Fruit fly (Drosophila melanogaster) whole organism, prepupa: ENCODE data around the gene CG42671.

Experiments used
- CG10631 ChIP-seq: fragments of 200-800 bp; sonication (Bioruptor generic); optimal IDR thresholded peaks from 2 replicates; lab custom pipeline; 2016; ENCODE audit warnings: missing biosample characterization, missing genetic modification characterization
- CG11902 ChIP-seq: fragments of 200-800 bp; sonication (Bioruptor generic); optimal IDR thresholded peaks from 3 replicates; lab custom pipeline; 2016; ENCODE audit warnings: missing biosample characterization, missing genetic modification characterization
- CG15336 ChIP-seq: fragments of 200-800 bp; sonication (Bioruptor generic); IDR thresholded peaks from 2 replicates; pipeline ENCODE4 v1.3.6; 2022; ENCODE audit warnings: missing biosample characterization, missing genetic modification characterization
- CG1621 ChIP-seq: fragments of 200-800 bp; sonication (Bioruptor generic); optimal IDR thresholded peaks from 3 replicates; lab custom pipeline; 2018; ENCODE audit warnings: missing biosample characterization, mild to moderate bottlenecking, missing genetic modification characterization
- CG3032 ChIP-seq: fragments of 200-800 bp; optimal IDR thresholded peaks from 2 replicates; lab custom pipeline; 2019; ENCODE audit warnings: missing biosample characterization, mild to moderate bottlenecking, missing genetic modification characterization, moderate library complexity
- CG32006 ChIP-seq: fragments of 200-800 bp; sonication (Bioruptor generic); optimal IDR thresholded peaks from 3 replicates; lab custom pipeline; 2017; ENCODE audit warnings: missing biosample characterization, mild to moderate bottlenecking, missing genetic modification characterization
- CG3919 ChIP-seq: fragments of 200-800 bp; sonication (Bioruptor generic); optimal IDR thresholded peaks from 3 replicates; lab custom pipeline; 2016; ENCODE audit warnings: missing biosample characterization, missing genetic modification characterization
- CG6163 ChIP-seq: fragments of 200-800 bp; sonication (Bioruptor generic); IDR thresholded peaks from 3 replicates; pipeline ENCODE4 v1.3.6; 2022; ENCODE audit warnings: missing biosample characterization, missing genetic modification characterization
- CG6276 ChIP-seq: fragments of 200-800 bp; sonication (Bioruptor generic); optimal IDR thresholded peaks from 2 replicates; lab custom pipeline; 2017; ENCODE audit warnings: missing biosample characterization, mild to moderate bottlenecking, missing genetic modification characterization
- CG6792 ChIP-seq: fragments of 200-800 bp; sonication (Bioruptor generic); optimal IDR thresholded peaks from 3 replicates; lab custom pipeline; 2016; ENCODE audit warnings: missing biosample characterization, missing genetic modification characterization
- CG6808 ChIP-seq: fragments of 200-800 bp; sonication (Bioruptor generic); optimal IDR thresholded peaks from 3 replicates; lab custom pipeline; 2017; ENCODE audit warnings: missing biosample characterization, missing genetic modification characterization, mild to moderate bottlenecking, moderate library complexity, missing genetic modification reagents
- CG6854 ChIP-seq: fragments of 200-800 bp; sonication (Bioruptor generic); optimal IDR thresholded peaks from 2 replicates; lab custom pipeline; 2017; ENCODE audit warnings: missing biosample characterization, mild to moderate bottlenecking, missing genetic modification characterization
- CG7368 ChIP-seq: fragments of 200-800 bp; sonication (Bioruptor generic); optimal IDR thresholded peaks from 3 replicates; lab custom pipeline; 2016; ENCODE audit warnings: missing biosample characterization, missing genetic modification characterization
- CG8119 ChIP-seq: fragments of 200-800 bp; sonication (Bioruptor generic); IDR thresholded peaks from 3 replicates; pipeline ENCODE4 v1.3.6; 2022; ENCODE audit warnings: missing biosample characterization, missing genetic modification characterization
- CG8319 ChIP-seq: fragments of 200-800 bp; sonication (Bioruptor generic); optimal IDR thresholded peaks from 3 replicates; lab custom pipeline; 2016; ENCODE audit warnings: missing biosample characterization, missing genetic modification characterization
- CG8632 ChIP-seq: fragments of 200-800 bp; sonication (Bioruptor generic); optimal IDR thresholded peaks from 3 replicates; lab custom pipeline; 2016; ENCODE audit warnings: missing biosample characterization, missing genetic modification characterization
- CG9139 ChIP-seq: fragments of 200-800 bp; sonication (Bioruptor generic); optimal IDR thresholded peaks from 3 replicates; lab custom pipeline; 2017; ENCODE audit warnings: missing biosample characterization, mild to moderate bottlenecking, missing genetic modification characterization
- Eip75B ChIP-seq: fragments of 200-800 bp; sonication (Bioruptor generic); optimal IDR thresholded peaks from 3 replicates; lab custom pipeline; 2016; ENCODE audit warnings: missing biosample characterization, missing genetic modification characterization
- Eip78C ChIP-seq: fragments of 200-800 bp; sonication (Bioruptor generic); peaks from one replicate; lab custom pipeline; 2016; ENCODE audit warnings: missing biosample characterization, missing genetic modification characterization
- Eip93F ChIP-seq: fragments of 200-800 bp; sonication (Bioruptor generic); optimal IDR thresholded peaks from 2 replicates; lab custom pipeline; 2016; ENCODE audit warnings: missing biosample characterization, mild to moderate bottlenecking, missing genetic modification characterization
- Ets96B ChIP-seq: fragments of 200-800 bp; optimal IDR thresholded peaks from 2 replicates; lab custom pipeline; 2019; ENCODE audit warnings: missing biosample characterization, mild to moderate bottlenecking, missing genetic modification characterization, moderate library complexity
- Gug ChIP-seq: fragments of 200-800 bp; sonication (Bioruptor generic); IDR thresholded peaks from 2 replicates; pipeline ENCODE4 v1.3.6; 2022; ENCODE audit warnings: missing biosample characterization, missing genetic modification characterization
- Hr4 ChIP-seq: fragments of 200-800 bp; sonication (Bioruptor generic); optimal IDR thresholded peaks from 3 replicates; lab custom pipeline; 2016; ENCODE audit warnings: missing biosample characterization, missing genetic modification characterization
- Lpt ChIP-seq: fragments of 200-800 bp; sonication (Bioruptor generic); optimal IDR thresholded peaks from 3 replicates; lab custom pipeline; 2016; ENCODE audit warnings: missing biosample characterization, missing genetic modification characterization
- Met ChIP-seq: fragments of 200-800 bp; sonication (Bioruptor generic); optimal IDR thresholded peaks from 3 replicates; lab custom pipeline; 2016; ENCODE audit warnings: missing biosample characterization, missing genetic modification characterization
- OdsH ChIP-seq: fragments of 200-800 bp; sonication (Bioruptor generic); optimal IDR thresholded peaks from 3 replicates; lab custom pipeline; 2016; ENCODE audit warnings: missing biosample characterization, missing genetic modification characterization
- Smox ChIP-seq: fragments of 200-800 bp; sonication (Bioruptor generic); optimal IDR thresholded peaks from 3 replicates; lab custom pipeline; 2016; ENCODE audit warnings: missing biosample characterization, missing genetic modification characterization
- Sox102F ChIP-seq: fragments of 200-800 bp; sonication (Bioruptor generic); optimal IDR thresholded peaks from 2 replicates; lab custom pipeline; 2016; ENCODE audit warnings: missing biosample characterization, mild to moderate bottlenecking, missing genetic modification characterization
- Sox14 ChIP-seq: fragments of 200-800 bp; sonication (Bioruptor generic); optimal IDR thresholded peaks from 3 replicates; lab custom pipeline; 2016; ENCODE audit warnings: missing biosample characterization, missing genetic modification characterization
- achi ChIP-seq: fragments of 200-800 bp; sonication (Bioruptor generic); optimal IDR thresholded peaks from 3 replicates; lab custom pipeline; 2016; ENCODE audit warnings: missing biosample characterization, missing genetic modification characterization
- acj6 ChIP-seq: fragments of 200-800 bp; sonication (Bioruptor generic); optimal IDR thresholded peaks from 3 replicates; lab custom pipeline; 2016; ENCODE audit warnings: missing biosample characterization, missing genetic modification characterization
- dac ChIP-seq: fragments of 200-800 bp; sonication (Bioruptor generic); optimal IDR thresholded peaks from 2 replicates; lab custom pipeline; 2017; ENCODE audit warnings: missing biosample characterization, mild to moderate bottlenecking, missing genetic modification characterization
- dsx ChIP-seq: fragments of 200-800 bp; optimal IDR thresholded peaks from 3 replicates; lab custom pipeline; 2019; ENCODE audit warnings: missing biosample characterization, mild to moderate bottlenecking, missing genetic modification characterization, moderate library complexity; ENCODE audit not compliant: poor library complexity, severe bottlenecking
- eg ChIP-seq: fragments of 200-800 bp; sonication (Bioruptor generic); IDR thresholded peaks from 3 replicates; pipeline ENCODE4 v1.3.6; 2022; ENCODE audit warnings: missing biosample characterization, missing genetic modification characterization
- esn ChIP-seq: fragments of 200-800 bp; sonication (Bioruptor generic); optimal IDR thresholded peaks from 2 replicates; lab custom pipeline; 2016; ENCODE audit warnings: missing biosample characterization, mild to moderate bottlenecking, missing genetic modification characterization, moderate library complexity
- fd85E ChIP-seq: fragments of 200-800 bp; sonication (Bioruptor generic); optimal IDR thresholded peaks from 3 replicates; lab custom pipeline; 2016; ENCODE audit warnings: missing biosample characterization, missing genetic modification characterization
- fkh ChIP-seq: fragments of 200-800 bp; sonication (Bioruptor generic); optimal IDR thresholded peaks from 3 replicates; lab custom pipeline; 2017; ENCODE audit warnings: missing biosample characterization, mild to moderate bottlenecking, missing genetic modification characterization, moderate library complexity
- lz ChIP-seq: fragments of 200-800 bp; sonication (Bioruptor generic); optimal IDR thresholded peaks from 3 replicates; lab custom pipeline; 2016; ENCODE audit warnings: missing biosample characterization, missing genetic modification characterization
- pdm3 ChIP-seq: fragments of 200-800 bp; sonication (Bioruptor generic); optimal IDR thresholded peaks from 3 replicates; lab custom pipeline; 2016; ENCODE audit warnings: missing biosample characterization, missing genetic modification characterization
- spab ChIP-seq: fragments of 200-800 bp; sonication (Bioruptor generic); optimal IDR thresholded peaks from 2 replicates; lab custom pipeline; 2017; ENCODE audit warnings: missing biosample characterization, mild to moderate bottlenecking, missing genetic modification characterization, missing genetic modification reagents
- ss ChIP-seq, 2 experiments: fragments of 200-800 bp; sonication (Bioruptor generic); optimal IDR thresholded peaks; 2 replicates in 1 of 2; 3 replicates in 1 of 2; lab custom pipeline; 2017 to 2018; ENCODE audit warnings: mild to moderate bottlenecking in 2 of 2, missing biosample characterization in 2 of 2, missing genetic modification characterization in 2 of 2, moderate library complexity in 1 of 2
- svp ChIP-seq: fragments of 200-800 bp; sonication (Bioruptor generic); peaks from one replicate; lab custom pipeline; 2016; ENCODE audit warnings: missing biosample characterization, missing genetic modification characterization
- topi ChIP-seq: fragments of 200-800 bp; sonication (Bioruptor generic); optimal IDR thresholded peaks from 3 replicates; lab custom pipeline; 2016; ENCODE audit warnings: missing biosample characterization, missing genetic modification characterization
- vri ChIP-seq: fragments of 200-800 bp; sonication (Bioruptor generic); optimal IDR thresholded peaks from 3 replicates; lab custom pipeline; 2016; ENCODE audit warnings: missing biosample characterization, mild to moderate bottlenecking, missing genetic modification characterization

The CG42671 gene

dm6 chr3L:11246046-11246887 lies 32.0 kb downstream of the CG42671 start (continued):
- TF ChIP-seq CG8632 (GFP tag; lab: Kevin White, UChicago) (peak; percentile 93), Sox14 (GFP tag; lab: Kevin White, UChicago) (peak; percentile 94), CG11902 (GFP tag; lab: Kevin White, UChicago) (no peak), CG6163 (GFP tag; lab: Robert Waterston, UW) (peak; percentile 98), eg (GFP tag; lab: Robert Waterston, UW) (peak; percentile 99), CG3919 (GFP tag; lab: Kevin White, UChicago) (peak; percentile 92), CG10631 (GFP tag; lab: Kevin White, UChicago) (peak; percentile 59), spab (GFP tag; lab: Kevin White, UChicago) (peak; percentile 99), fd85E (GFP tag; lab: Kevin White, UChicago) (peak; percentile 95), Smox (peak; percentile 78), Eip78C (GFP tag; lab: Kevin White, UChicago) (peak; percentile 97)

DNA sequence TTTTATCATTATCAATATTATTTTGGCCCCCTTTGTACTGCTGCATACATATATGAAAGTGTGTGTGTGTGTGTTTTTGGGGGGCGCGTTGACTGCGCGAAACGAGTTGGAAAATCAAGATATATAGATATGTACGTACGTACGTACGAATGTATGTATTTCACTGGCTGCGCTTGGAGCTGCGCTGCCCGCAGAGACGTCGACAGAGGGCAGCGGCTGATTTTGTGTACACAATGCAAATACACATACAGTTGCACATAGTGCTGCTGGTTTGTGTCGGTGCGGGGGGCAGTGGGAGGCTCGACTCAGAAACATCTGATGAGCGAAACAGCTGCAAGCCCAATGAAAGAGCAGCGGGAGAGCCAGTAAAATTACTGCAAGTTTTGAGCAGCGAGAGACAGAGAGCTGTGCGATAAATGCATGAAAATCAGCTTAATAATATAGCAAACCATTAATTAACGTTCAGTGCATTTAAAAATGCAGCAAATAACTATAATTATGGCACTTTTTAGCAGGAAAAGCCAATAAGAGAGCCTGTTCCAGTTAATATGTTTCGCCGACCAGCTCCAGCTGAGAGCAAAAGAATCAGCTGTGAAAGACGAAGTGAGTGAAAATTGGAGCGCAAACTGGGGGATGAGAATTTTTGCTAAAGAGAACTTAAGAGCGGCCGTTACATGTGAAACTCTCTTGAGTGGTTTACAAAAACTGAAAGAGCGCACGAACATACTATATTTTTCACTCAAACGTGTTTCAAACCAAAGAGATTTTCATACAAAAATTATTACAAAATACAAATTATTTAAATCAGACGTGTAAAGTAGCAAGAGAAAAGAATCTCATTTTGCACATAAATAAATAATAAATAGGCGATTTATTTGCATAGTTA lies 33.3 kb downstream of the CG42671 start:
- TF ChIP-seq CG32006 (no peak), fd85E (GFP tag; lab: Kevin White, UChicago) (no peak), topi (peak; percentile 25), CG6808 (peak; percentile 55), Met (peak; percentile 14), Lpt (peak; percentile 67), Eip93F (GFP tag; lab: Kevin White, UChicago) (no peak), CG6163 (GFP tag; lab: Robert Waterston, UW) (peak; percentile 86), CG15336 (0 out of 2 replicates have a peak, but pooled peaks have one; percentile 26), CG6276 (GFP tag; lab: Kevin White, UChicago) (peak; percentile 48), dsx (peak; percentile 93), Ets96B (peak; percentile 36), vri (GFP tag; lab: Kevin White, UChicago) (peak; percentile 65), dac (GFP tag; lab: Kevin White, UChicago) (peak; percentile 49), CG8319 (no peak), CG6792 (GFP tag; lab: Kevin White, UChicago) (peak; percentile 32), Smox (peak; percentile 1), CG1621 (tag; lab: Kevin White, UChicago) (peak; percentile 27), CG3032 (tag; lab: Kevin White, UChicago) (peak; percentile 24), esn (GFP tag; lab: Kevin White, UChicago) (peak; percentile 20), CG11902 (GFP tag; lab: Kevin White, UChicago) (no peak), ss (GFP tag; optimal IDR thresholded peaks at IDR 0.05; lab: Kevin White, UChicago) (peak; percentile 73 to 84), spab (GFP tag; lab: Kevin White, UChicago) (no peak), pdm3 (GFP tag; lab: Kevin White, UChicago) (no peak), CG7368 (no peak), CG9139 (GFP tag; lab: Kevin White, UChicago) (peak; percentile 55), lz (GFP tag; lab: Kevin White, UChicago) (no peak), Hr4 (GFP tag; lab: Kevin White, UChicago) (no peak), Sox102F (GFP tag; lab: Kevin White, UChicago) (no peak), svp (GFP tag; lab: Kevin White, UChicago) (peak; percentile 76), eg (GFP tag; lab: Robert Waterston, UW) (peak; percentile 78; the same call in 2 of the 3 replicates), achi (GFP tag; lab: Kevin White, UChicago) (no peak), CG6854 (peak; percentile 84), Eip78C (GFP tag; lab: Kevin White, UChicago) (peak; percentile 78), acj6 (no peak), Gug (GFP tag; lab: Robert Waterston, UW) (0 out of 2 replicates have a peak, but pooled peaks have one; percentile 19), CG8119 (GFP tag; lab: Robert Waterston, UW) (peak; percentile 60; the same call in 1 of the 3 replicates), Eip75B (GFP tag; lab: Kevin White, UChicago) (peak; percentile 47), OdsH (GFP tag; lab: Kevin White, UChicago) (no peak), CG3919 (GFP tag; lab: Kevin White, UChicago) (peak; percentile 54), Sox14 (GFP tag; lab: Kevin White, UChicago) (peak; percentile 41), fkh (GFP tag; lab: Kevin White, UChicago) (peak; percentile 89)
